Worm (Caenorhabditis elegans) whole organism, L4 larva: Measurements from ENCODE around the gene D1046.18.

ENCODE experiments used
- ceh-28 ChIP-seq: fragments of 150-350 bp; optimal IDR thresholded peaks from 2 replicates; lab custom pipeline; 2014; ENCODE audit warnings: missing biosample characterization, missing genetic modification reagents, missing genetic modification characterization
- lir-3 ChIP-seq: sonication (generic microtip); optimal IDR thresholded peaks from 2 replicates; lab custom pipeline; 2016; ENCODE audit warnings: mild to moderate bottlenecking, missing genetic modification characterization, missing compliant biosample characterization
- vab-7 ChIP-seq: fragments of 200-800 bp; sonication (Bioruptor generic); IDR thresholded peaks from 2 replicates; pipeline ENCODE4 v1.3.6; 2022; ENCODE audit warnings: missing genetic modification reagents, missing genetic modification characterization, missing compliant biosample characterization
- zip-2 ChIP-seq: fragments of 150-350 bp; optimal IDR thresholded peaks from 2 replicates; lab custom pipeline; 2014; ENCODE audit warnings: missing biosample characterization, missing genetic modification characterization
- ztf-11 ChIP-seq: fragments of 150-350 bp; optimal IDR thresholded peaks from 2 replicates; lab custom pipeline; 2014; ENCODE audit warnings: missing biosample characterization, missing genetic modification characterization

DNA sequence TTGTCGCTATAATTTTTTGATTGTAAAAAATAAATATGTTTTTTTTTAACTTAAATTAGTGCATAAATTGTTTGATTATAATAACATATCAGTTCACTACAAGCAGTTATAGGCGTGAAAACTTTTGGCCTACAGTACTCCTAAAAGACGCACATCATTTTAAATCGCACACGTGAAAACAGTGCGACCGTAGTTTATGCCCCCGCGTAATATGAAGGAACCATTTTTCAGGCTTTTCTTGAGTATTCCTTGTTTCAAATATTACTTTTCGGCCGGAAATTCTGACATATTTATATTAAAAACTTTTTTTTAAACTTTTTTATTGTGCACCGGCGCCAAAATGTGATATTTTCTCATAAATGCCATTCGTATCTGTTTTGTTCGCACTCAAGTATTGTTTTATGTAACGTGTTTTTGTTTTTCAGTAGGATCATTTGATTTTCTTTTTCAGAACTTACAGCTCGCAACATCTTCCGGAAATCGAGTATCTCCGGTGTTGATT, 41.5 kb upstream of the D1046.18 start, which contains the start of gene oma-1:
- TF ChIP-seq lir-3 (no peak), vab-7 (no peak), ztf-11 (tag; lab: Kevin White, UChicago) (no peak), ceh-28 (tag; lab: Kevin White, UChicago) (no peak), zip-2 (tag; lab: Kevin White, UChicago) (no peak)
